Worm (Caenorhabditis elegans) whole organism, L1 larva: ENCODE data around the gene F58B4.6.

Experiments used
- C16A3.4 ChIP-seq: fragments of 150-350 bp; optimal IDR thresholded peaks from 2 replicates; lab custom pipeline; 2014; ENCODE audit warnings: missing biosample characterization, missing genetic modification characterization
- F16B12.6 ChIP-seq: fragments of 150-350 bp; optimal IDR thresholded peaks from 2 replicates; lab custom pipeline; 2014; ENCODE audit warnings: missing biosample characterization, missing genetic modification characterization
- Y116A8C.19 ChIP-seq: sonication (generic microtip); optimal IDR thresholded peaks from 2 replicates; lab custom pipeline; 2016; ENCODE audit warnings: missing compliant biosample characterization, missing genetic modification characterization, borderline replicate concordance
- aha-1 ChIP-seq: fragments of 150-350 bp; optimal IDR thresholded peaks from 2 replicates; lab custom pipeline; 2014; ENCODE audit warnings: missing biosample characterization, missing genetic modification characterization
- alr-1 ChIP-seq: fragments of 200-800 bp; sonication (Bioruptor generic); optimal IDR thresholded peaks from 2 replicates; lab custom pipeline; 2018; ENCODE audit warnings: borderline replicate concordance, mild to moderate bottlenecking, missing genetic modification characterization, missing compliant biosample characterization
- aly-2 ChIP-seq: fragments of 150-350 bp; optimal IDR thresholded peaks from 2 replicates; lab custom pipeline; 2014; ENCODE audit warnings: missing biosample characterization, missing genetic modification characterization
- ama-1 ChIP-seq: fragments of 150-350 bp; optimal IDR thresholded peaks from 2 replicates; lab custom pipeline; 2014
- blmp-1 ChIP-seq: fragments of 150-350 bp; optimal IDR thresholded peaks from 2 replicates; lab custom pipeline; 2014; ENCODE audit warnings: missing biosample characterization, missing genetic modification characterization
- ceh-63 ChIP-seq: fragments of 200-800 bp; sonication (Bioruptor generic); optimal IDR thresholded peaks from 2 replicates; lab custom pipeline; 2018; ENCODE audit warnings: mild to moderate bottlenecking, missing genetic modification characterization, missing compliant biosample characterization
- ceh-82 ChIP-seq, 3 experiments: fragments of 150-350 bp in 1 of 3; sonication (generic microtip) in 2 of 3; optimal IDR thresholded peaks; 2 replicates each; lab custom pipeline; 2014 to 2017; ENCODE audit warnings: missing biosample characterization in 3 of 3, missing genetic modification characterization in 3 of 3
- ceh-90 ChIP-seq: sonication (generic microtip); optimal IDR thresholded peaks from 2 replicates; lab custom pipeline; 2016; ENCODE audit warnings: missing genetic modification characterization, missing compliant biosample characterization
- ces-1 ChIP-seq: fragments of 150-350 bp; optimal IDR thresholded peaks from 2 replicates; lab custom pipeline; 2014; ENCODE audit warnings: missing biosample characterization, missing genetic modification reagents, missing genetic modification characterization
- dpl-1 ChIP-seq, 3 experiments: fragments of 150-350 bp in 2 of 3; sonication (generic microtip) in 1 of 3; optimal IDR thresholded peaks; 2 replicates each; lab custom pipeline; 2014 to 2017; ENCODE audit warnings: missing biosample characterization in 3 of 3, missing genetic modification characterization in 3 of 3, missing genetic modification reagents in 3 of 3
- efl-1 ChIP-seq, 4 experiments: fragments of 150-350 bp; optimal IDR thresholded peaks in 3 of 4; peaks in 1 of 4; 1 replicate in 1 of 4; 2 replicates in 3 of 4; lab custom pipeline; 2014; ENCODE audit warnings: missing biosample characterization in 2 of 4, missing genetic modification characterization in 2 of 4, missing genetic modification reagents in 2 of 4
- efl-3 ChIP-seq: fragments of 200-800 bp; sonication (Bioruptor generic); optimal IDR thresholded peaks from 2 replicates; lab custom pipeline; 2018; ENCODE audit warnings: mild to moderate bottlenecking, missing genetic modification characterization, missing compliant biosample characterization
- elt-2 ChIP-seq: sonication (generic microtip); optimal IDR thresholded peaks from 2 replicates; lab custom pipeline; 2016; ENCODE audit warnings: missing genetic modification characterization, mild to moderate bottlenecking, inconsistent platforms, missing compliant biosample characterization, missing genetic modification reagents
- fkh-8 ChIP-seq: sonication (generic microtip); optimal IDR thresholded peaks from 2 replicates; lab custom pipeline; 2016; ENCODE audit warnings: mild to moderate bottlenecking, missing genetic modification characterization, missing compliant biosample characterization
- fos-1 ChIP-seq: fragments of 150-350 bp; optimal IDR thresholded peaks from 2 replicates; lab custom pipeline; 2014; ENCODE audit warnings: missing biosample characterization, missing genetic modification characterization
- grh-1 ChIP-seq: fragments of 200-800 bp; sonication (Bioruptor generic); IDR thresholded peaks from 2 replicates; pipeline ENCODE4 v1.3.6; 2022; ENCODE audit warnings: missing genetic modification reagents, missing genetic modification characterization, missing compliant biosample characterization
- hlh-17 ChIP-seq: fragments of 200-800 bp; sonication (Bioruptor generic); optimal IDR thresholded peaks from 2 replicates; lab custom pipeline; 2018; ENCODE audit warnings: missing genetic modification characterization, mild to moderate bottlenecking, missing compliant biosample characterization, moderate library complexity, borderline replicate concordance
- hpl-2 ChIP-seq: fragments of 150-350 bp; optimal IDR thresholded peaks from 2 replicates; lab custom pipeline; 2014; ENCODE audit warnings: missing biosample characterization, missing genetic modification reagents, missing genetic modification characterization
- irx-1 ChIP-seq: sonication (generic microtip); optimal IDR thresholded peaks from 2 replicates; lab custom pipeline; 2016; ENCODE audit warnings: missing genetic modification characterization, missing compliant biosample characterization
- isw-1 ChIP-seq: fragments of 200-800 bp; sonication (Bioruptor generic); IDR thresholded peaks from 2 replicates; pipeline ENCODE4 v1.3.6; 2022; ENCODE audit warnings: missing genetic modification characterization, missing compliant biosample characterization
- jun-1 ChIP-seq: fragments of 150-350 bp; optimal IDR thresholded peaks from 2 replicates; lab custom pipeline; 2014; ENCODE audit warnings: missing biosample characterization, missing genetic modification reagents, missing genetic modification characterization
- lin-15B ChIP-seq: fragments of 150-350 bp; sonication (generic microtip); optimal IDR thresholded peaks from 3 replicates; lab custom pipeline; 2014; ENCODE audit warnings: missing biosample characterization, missing genetic modification characterization
- lin-35 ChIP-seq, 2 experiments: fragments of 150-350 bp; optimal IDR thresholded peaks; 2 replicates each; lab custom pipeline; 2014; ENCODE audit warnings: missing biosample characterization in 2 of 2, missing genetic modification characterization in 2 of 2, missing genetic modification reagents in 2 of 2
- lin-39 ChIP-seq: fragments of 150-350 bp; optimal IDR thresholded peaks from 2 replicates; lab custom pipeline; 2014; ENCODE audit warnings: missing biosample characterization, missing genetic modification reagents, missing genetic modification characterization
- lir-3 ChIP-seq: sonication (generic microtip); optimal IDR thresholded peaks from 2 replicates; lab custom pipeline; 2016; ENCODE audit warnings: mild to moderate bottlenecking, missing genetic modification characterization, moderate library complexity, missing compliant biosample characterization; ENCODE audit not compliant: poor library complexity
- lsy-2 ChIP-seq, 2 experiments: fragments of 150-350 bp; optimal IDR thresholded peaks; 2 replicates each; lab custom pipeline; 2014; ENCODE audit warnings: missing biosample characterization in 2 of 2, missing genetic modification characterization in 2 of 2
- mef-2 ChIP-seq: fragments of 150-350 bp; optimal IDR thresholded peaks from 2 replicates; lab custom pipeline; 2014; ENCODE audit warnings: missing biosample characterization, missing genetic modification characterization
- mep-1 ChIP-seq: fragments of 150-350 bp; optimal IDR thresholded peaks from 2 replicates; lab custom pipeline; 2014; ENCODE audit warnings: missing biosample characterization, missing genetic modification characterization
- nhr-12 ChIP-seq: sonication (generic microtip); optimal IDR thresholded peaks from 2 replicates; lab custom pipeline; 2017; ENCODE audit warnings: missing biosample characterization, missing genetic modification characterization
- nhr-19 ChIP-seq: fragments of 200-800 bp; sonication (Bioruptor generic); conservative IDR thresholded peaks from 2 replicates; pipeline ENCODE4 v1.3.6; 2022; ENCODE audit warnings: missing genetic modification characterization, missing compliant biosample characterization
- nhr-237 ChIP-seq: fragments of 150-350 bp; optimal IDR thresholded peaks from 2 replicates; lab custom pipeline; 2014; ENCODE audit warnings: missing biosample characterization, missing genetic modification characterization
- nhr-76 ChIP-seq: sonication (generic microtip); optimal IDR thresholded peaks from 2 replicates; lab custom pipeline; 2017; ENCODE audit warnings: missing biosample characterization, missing genetic modification characterization
- nhr-77 ChIP-seq: fragments of 150-350 bp; optimal IDR thresholded peaks from 2 replicates; lab custom pipeline; 2014; ENCODE audit warnings: missing biosample characterization, missing genetic modification characterization
- nhr-85 ChIP-seq: sonication (generic microtip); peaks from one replicate; lab custom pipeline; 2016; ENCODE audit warnings: missing genetic modification characterization, inconsistent platforms, missing compliant biosample characterization
- pag-3 ChIP-seq: sonication (generic microtip); optimal IDR thresholded peaks from 2 replicates; lab custom pipeline; 2017; ENCODE audit warnings: missing genetic modification characterization, mild to moderate bottlenecking, missing compliant biosample characterization, antibody characterized with exemption, borderline replicate concordance; ENCODE audit not compliant: insufficient read depth
- pax-3 ChIP-seq: fragments of 200-800 bp; sonication (Bioruptor generic); optimal IDR thresholded peaks from 2 replicates; lab custom pipeline; 2018; ENCODE audit warnings: mild to moderate bottlenecking, missing genetic modification characterization, moderate library complexity, missing compliant biosample characterization
- snpc-4 ChIP-seq: fragments of 150-350 bp; optimal IDR thresholded peaks from 2 replicates; lab custom pipeline; 2014; ENCODE audit warnings: missing biosample characterization, missing genetic modification characterization
- snu-23 ChIP-seq: sonication (generic microtip); optimal IDR thresholded peaks from 2 replicates; lab custom pipeline; 2016; ENCODE audit warnings: missing genetic modification characterization, missing compliant biosample characterization
- sox-4 ChIP-seq: sonication (generic microtip); optimal IDR thresholded peaks from 2 replicates; lab custom pipeline; 2016; ENCODE audit warnings: missing genetic modification characterization, missing compliant biosample characterization
- sup-37 ChIP-seq: fragments of 200-800 bp; sonication (Bioruptor generic); optimal IDR thresholded peaks from 2 replicates; lab custom pipeline; 2018; ENCODE audit warnings: mild to moderate bottlenecking, missing genetic modification characterization, missing compliant biosample characterization
- swsn-7 ChIP-seq: sonication (generic microtip); optimal IDR thresholded peaks from 2 replicates; lab custom pipeline; 2016; ENCODE audit warnings: missing genetic modification characterization, missing compliant biosample characterization
- tbx-2 ChIP-seq: sonication (generic microtip); optimal IDR thresholded peaks from 2 replicates; lab custom pipeline; 2016; ENCODE audit warnings: missing genetic modification characterization, missing compliant biosample characterization
- unc-30 ChIP-seq: sonication (generic microtip); optimal IDR thresholded peaks from 2 replicates; lab custom pipeline; 2017; ENCODE audit warnings: missing biosample characterization, missing genetic modification characterization
- unc-62 ChIP-seq: fragments of 150-350 bp; optimal IDR thresholded peaks from 2 replicates; lab custom pipeline; 2014; ENCODE audit warnings: missing biosample characterization, missing genetic modification reagents, missing genetic modification characterization
- unc-86 ChIP-seq: sonication (generic microtip); optimal IDR thresholded peaks from 2 replicates; lab custom pipeline; 2016; ENCODE audit warnings: missing genetic modification characterization, missing compliant biosample characterization
- unc-98 ChIP-seq: fragments of 200-800 bp; sonication (Bioruptor generic); IDR thresholded peaks from 2 replicates; pipeline ENCODE4 v1.3.6; 2022; ENCODE audit warnings: missing genetic modification characterization, missing compliant biosample characterization
- vab-15 ChIP-seq: sonication (generic microtip); optimal IDR thresholded peaks from 2 replicates; lab custom pipeline; 2017; ENCODE audit warnings: missing genotype, mild to moderate bottlenecking, missing genetic modification characterization, missing compliant biosample characterization
- zag-1 ChIP-seq: fragments of 150-350 bp; optimal IDR thresholded peaks from 2 replicates; lab custom pipeline; 2014; ENCODE audit warnings: missing biosample characterization, missing genetic modification characterization
- zip-4 ChIP-seq: fragments of 200-800 bp; sonication (Bioruptor generic); optimal IDR thresholded peaks from 2 replicates; lab custom pipeline; 2018; ENCODE audit warnings: mild to moderate bottlenecking, missing genetic modification characterization, moderate library complexity, missing compliant biosample characterization

Gene F58B4.6

DNA sequence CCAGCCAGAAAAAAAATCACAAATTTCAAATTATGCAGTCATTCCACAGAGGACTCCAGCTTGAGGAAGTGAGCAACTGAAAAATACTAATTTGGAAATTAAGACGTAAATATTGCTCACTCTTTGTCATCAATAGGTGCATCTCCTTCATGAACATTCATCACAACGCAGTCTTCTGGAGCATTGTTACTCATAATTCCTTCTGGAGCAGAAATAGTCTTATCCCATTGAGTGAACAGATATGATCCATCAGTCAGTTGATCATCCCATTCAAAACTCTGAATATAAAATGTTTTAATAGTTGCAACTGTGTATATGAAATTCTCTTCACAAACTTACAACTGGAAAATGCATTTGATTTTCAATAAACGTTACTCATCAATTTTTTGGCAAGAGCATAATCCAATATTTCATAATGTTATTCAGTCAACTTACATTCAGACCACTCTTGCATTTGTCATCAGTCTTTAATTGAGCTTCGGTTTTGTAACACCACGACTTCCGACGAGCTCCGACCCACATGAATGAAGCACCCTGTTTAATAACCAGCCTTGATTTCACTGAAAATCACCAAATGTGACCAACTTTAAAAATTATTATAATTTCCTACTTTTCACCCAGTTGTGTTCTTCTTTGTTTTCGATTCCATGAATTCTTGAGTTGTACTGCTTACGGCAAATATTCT, 28.8 kb downstream of the F58B4.6 start:
- TF ChIP-seq lin-15B (tag; lab: Kevin White, UChicago) (no peak), nhr-12 (tag; lab: Kevin White, UChicago) (no peak), aly-2 (no peak), nhr-77 (tag; lab: Kevin White, UChicago) (no peak), dpl-1 (GFP tag; optimal IDR thresholded peaks at IDR 0.05; lab: Kevin White, UChicago) (no peak), nhr-19 (0 out of 2 replicates have a peak, but pooled peaks have one; percentile 20), zag-1 (tag; lab: Kevin White, UChicago) (no peak), zip-4 (GFP tag; lab: Kevin White, UChicago) (no peak), lin-39 (no peak), lin-35 (GFP tag; optimal IDR thresholded peaks at IDR 0.05; lab: Kevin White, UChicago) (peak in 1 of 2 experiments; percentile 19), grh-1 (GFP tag; lab: Robert Waterston, UW) (no peak), unc-62 (GFP tag; lab: Kevin White, UChicago) (no peak), unc-30 (tag; lab: Kevin White, UChicago) (no peak), hpl-2 (GFP tag; lab: Kevin White, UChicago) (no peak), efl-3 (GFP tag; lab: Kevin White, UChicago) (no peak), unc-86 (tag; lab: Kevin White, UChicago) (no peak), mef-2 (tag; lab: Kevin White, UChicago) (no peak), snu-23 (GFP tag; lab: Kevin White, UChicago) (peak; percentile 38), vab-15 (tag; lab: Kevin White, UChicago) (no peak), fos-1 (no peak), nhr-237 (tag; lab: Kevin White, UChicago) (no peak), ceh-63 (GFP tag; lab: Kevin White, UChicago) (no peak), elt-2 (tag; lab: Kevin White, UChicago) (no peak), isw-1 (no peak), aha-1 (tag; lab: Kevin White, UChicago) (no peak), ama-1 (lab: Kevin White, UChicago) (no peak), ceh-82 (tag; optimal IDR thresholded peaks at IDR 0.05; lab: Kevin White, UChicago) (no peak), lsy-2 (tag; optimal IDR thresholded peaks at IDR 0.05; lab: Kevin White, UChicago) (no peak), snpc-4 (tag; lab: Kevin White, UChicago) (no peak), fkh-8 (no peak), tbx-2 (no peak), lir-3 (tag; lab: Kevin White, UChicago) (peak; percentile 50), pag-3 (no peak), jun-1 (no peak), ceh-90 (tag; lab: Kevin White, UChicago) (no peak), nhr-76 (tag; lab: Kevin White, UChicago) (no peak), pax-3 (no peak), blmp-1 (tag; lab: Kevin White, UChicago) (no peak), irx-1 (tag; lab: Kevin White, UChicago) (no peak), F16B12.6 (no peak), C16A3.4 (tag; lab: Kevin White, UChicago) (no peak), swsn-7 (tag; lab: Kevin White, UChicago) (no peak), mep-1 (tag; lab: Kevin White, UChicago) (no peak), Y116A8C.19 (tag; lab: Kevin White, UChicago) (no peak), sox-4 (no peak), hlh-17 (GFP tag; lab: Kevin White, UChicago) (no peak), alr-1 (tag; lab: Kevin White, UChicago) (no peak), efl-1 (optimal IDR thresholded peaks at IDR 0.05; lab: Kevin White, UChicago) (peak in 1 of 2 experiments; percentile 4), efl-1 (GFP tag; optimal IDR thresholded peaks at IDR 0.05 in 1 of 2; lab: Kevin White, UChicago) (peak in 1 of 2 experiments; percentile 80), unc-98 (GFP tag; lab: Robert Waterston, UW) (no peak), sup-37 (GFP tag; lab: Kevin White, UChicago) (no peak), nhr-85 (tag; lab: Kevin White, UChicago) (peak; percentile 51), ces-1 (GFP tag; lab: Kevin White, UChicago) (no peak)
